Worm (Caenorhabditis elegans) whole organism, young adult: Measurements from ENCODE around the gene F54D5.4.

Experiments used
- B0019.2 ChIP-seq: fragments of 200-800 bp; sonication (Bioruptor generic); conservative IDR thresholded peaks from 2 replicates; pipeline ENCODE4 v1.3.6; 2022; ENCODE audit warnings: missing genetic modification reagents, missing genetic modification characterization, missing compliant biosample characterization
- B0261.1 ChIP-seq: sonication (generic microtip); optimal IDR thresholded peaks from 2 replicates; lab custom pipeline; 2016; ENCODE audit warnings: mild to moderate bottlenecking, missing genetic modification characterization, moderate library complexity, missing compliant biosample characterization
- F22D6.2 ChIP-seq: sonication (generic microtip); optimal IDR thresholded peaks from 2 replicates; lab custom pipeline; 2016; ENCODE audit warnings: mild to moderate bottlenecking, missing genetic modification characterization, missing compliant biosample characterization
- T07F8.4 ChIP-seq: sonication (generic microtip); optimal IDR thresholded peaks from 2 replicates; lab custom pipeline; 2016; ENCODE audit warnings: mild to moderate bottlenecking, missing genetic modification characterization, moderate library complexity, missing compliant biosample characterization
- ZK185.1 ChIP-seq: sonication (generic microtip); optimal IDR thresholded peaks from 2 replicates; lab custom pipeline; 2016; ENCODE audit warnings: mild to moderate bottlenecking, missing genetic modification characterization, missing compliant biosample characterization; ENCODE audit not compliant: poor library complexity, severe bottlenecking
- attf-6 ChIP-seq: fragments of 200-800 bp; sonication (Bioruptor generic); IDR thresholded peaks from 2 replicates; pipeline ENCODE4 v1.3.6; 2022; ENCODE audit warnings: missing genetic modification reagents, missing genetic modification characterization, missing compliant biosample characterization
- ceh-91 ChIP-seq: fragments of 200-800 bp; sonication (Bioruptor generic); IDR thresholded peaks from 2 replicates; pipeline ENCODE4 v1.3.6; 2022; ENCODE audit warnings: missing genetic modification reagents, missing genetic modification characterization, missing compliant biosample characterization
- die-1 ChIP-seq: sonication (generic microtip); optimal IDR thresholded peaks from 2 replicates; lab custom pipeline; 2016; ENCODE audit warnings: missing genotype, mild to moderate bottlenecking, missing genetic modification characterization, missing compliant biosample characterization
- egrh-3 ChIP-seq: fragments of 200-800 bp; sonication (Bioruptor generic); IDR thresholded peaks from 2 replicates; pipeline ENCODE4 v1.3.6; 2022; ENCODE audit warnings: missing genetic modification reagents, missing genetic modification characterization, missing compliant biosample characterization
- nhr-27 ChIP-seq: fragments of 200-800 bp; sonication (Bioruptor generic); optimal IDR thresholded peaks from 2 replicates; lab custom pipeline; 2018; ENCODE audit warnings: mild to moderate bottlenecking, missing genetic modification characterization, moderate library complexity, missing compliant biosample characterization
- unc-130 ChIP-seq: sonication (generic microtip); optimal IDR thresholded peaks from 2 replicates; lab custom pipeline; 2016; ENCODE audit warnings: missing genetic modification reagents, missing genetic modification characterization, missing compliant biosample characterization
- ztf-28 ChIP-seq: fragments of 200-800 bp; sonication (Bioruptor generic); IDR thresholded peaks from 2 replicates; pipeline ENCODE4 v1.3.6; 2022; ENCODE audit warnings: missing genetic modification reagents, missing genetic modification characterization, missing compliant biosample characterization

DNA sequence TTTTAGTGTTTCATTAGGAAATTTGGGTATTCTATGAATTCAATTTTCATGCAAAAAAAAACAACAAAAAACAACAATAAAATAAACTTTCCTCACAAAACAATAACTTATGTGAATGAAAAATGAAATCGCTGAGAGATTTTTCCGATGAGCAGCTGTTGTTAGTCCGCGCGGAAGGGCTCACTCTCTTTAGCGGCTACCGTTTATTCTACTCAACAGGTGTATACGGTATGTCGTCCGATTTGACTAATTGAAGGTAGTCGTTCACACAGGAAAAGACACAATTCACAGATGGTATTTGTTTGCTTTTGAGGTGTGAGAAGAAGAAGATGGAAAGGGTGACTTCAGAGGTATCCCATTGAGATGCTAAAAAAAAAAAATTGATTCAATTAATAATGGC, 948 bp upstream of the F54D5.4 start:
- no peak for TF ChIP-seq B0019.2
- TF ChIP-seq ceh-91 (GFP tag; lab: Robert Waterston, UW), result no peak
- TF ChIP-seq T07F8.4 (tag; lab: Kevin White, UChicago), result no peak
- TF ChIP-seq egrh-3, result no peak
- no peak for TF ChIP-seq ztf-28 (GFP tag; lab: Robert Waterston, UW)
- TF ChIP-seq nhr-27 (tag; lab: Kevin White, UChicago), result no peak
- TF ChIP-seq ZK185.1, result no peak
- no peak for TF ChIP-seq unc-130 (GFP tag; lab: Kevin White, UChicago)
- TF ChIP-seq attf-6 (GFP tag; lab: Robert Waterston, UW), result no peak
- TF ChIP-seq die-1 (tag; lab: Kevin White, UChicago), result no peak
- no peak for TF ChIP-seq F22D6.2 (tag; lab: Kevin White, UChicago)
- no peak for TF ChIP-seq B0261.1 (tag; lab: Kevin White, UChicago)
